1 fruit fly cellular context compared by ENCODE assay signal in the genomic region with DNA sequence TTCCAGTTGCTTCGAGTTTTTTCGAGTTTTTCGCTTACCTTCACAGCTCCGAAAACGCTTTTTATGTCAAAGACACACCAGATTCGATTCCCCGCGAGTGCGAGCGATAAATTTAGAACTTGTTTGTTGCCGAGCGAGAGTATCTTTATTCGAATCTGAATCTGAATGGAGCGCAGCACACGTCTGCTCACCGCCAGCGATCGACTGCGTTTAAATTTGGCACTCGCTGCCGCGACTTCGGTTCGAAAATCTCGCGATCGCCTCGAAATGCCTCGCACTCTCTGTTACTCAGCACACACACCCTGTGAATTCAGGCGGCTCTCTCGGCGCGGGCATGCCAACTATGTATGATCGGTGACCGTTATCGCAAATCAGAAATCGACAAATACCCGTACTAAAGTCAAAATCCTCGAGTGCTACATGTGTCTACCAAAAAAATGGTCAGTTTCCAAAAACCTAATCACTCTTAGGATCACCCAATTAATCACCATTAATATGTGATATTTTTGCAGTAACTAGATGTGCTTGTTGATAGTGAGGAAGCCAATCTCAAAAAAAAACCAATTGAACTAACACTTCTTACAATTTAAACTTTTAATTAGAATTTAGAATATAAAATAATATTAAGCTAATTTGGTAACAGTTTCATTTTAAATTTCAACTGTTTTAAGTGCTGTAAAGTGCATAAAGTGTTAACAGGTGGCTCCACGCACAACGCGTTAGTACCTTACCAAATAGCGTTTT.
A peak's percentile ranks its signal among the peaks of the same experiment; 100 is the strongest.
TF ChIP-seq lines count a peak whose summit lies in the region.

A gene (minus strand): TSS at position 216 of the 744 bp plus-strand sequence.

TF ChIP-seq in whole organism, embryonic, 481 proteins besides CTCF, POLR2A, EP300 and RAD21 (continued from another document and continues in another):
- TF ChIP-seq chinmo (GFP tag; IDR thresholded peaks at IDR 0.05; lab: Robert Waterston, UW; ENCODE audit: partially characterized antibody), result peak; percentile 72; the same call in 2 of the 4 replicates
- no peak for TF ChIP-seq trh (GFP tag; optimal IDR thresholded peaks at IDR 0.05; lab: Kevin White, UChicago)
- no peak for TF ChIP-seq Hr3 (GFP tag; optimal IDR thresholded peaks at IDR 0.05; lab: Kevin White, UChicago)
- no peak for TF ChIP-seq Dfd (GFP tag; optimal IDR thresholded peaks at IDR 0.05; lab: Kevin White, UChicago)
- no peak for TF ChIP-seq Atf3 (GFP tag; optimal IDR thresholded peaks at IDR 0.05; lab: Kevin White, UChicago)
- TF ChIP-seq CHES-1-like (GFP tag; optimal IDR thresholded peaks at IDR 0.05; lab: Kevin White, UChicago), result peak; percentile 28
- peak; percentile 76 for TF ChIP-seq Lhr (GFP tag; optimal IDR thresholded peaks at IDR 0.05; lab: Kevin White, UChicago)
- TF ChIP-seq peb (GFP tag; IDR thresholded peaks at IDR 0.05; lab: Robert Waterston, UW), result no peak
- no peak for TF ChIP-seq inv (GFP tag; IDR thresholded peaks at IDR 0.05; lab: Robert Waterston, UW; ENCODE audit: partially characterized antibody)
- no peak for TF ChIP-seq bowl (GFP tag; IDR thresholded peaks at IDR 0.05; lab: Robert Waterston, UW)
- no peak for TF ChIP-seq exex (tag; optimal IDR thresholded peaks at IDR 0.05; lab: Kevin White, UChicago)
- TF ChIP-seq Dip3 (GFP tag; optimal IDR thresholded peaks at IDR 0.05; lab: Kevin White, UChicago), result no peak
- peak; percentile 39 for TF ChIP-seq abd-A (tag; optimal IDR thresholded peaks at IDR 0.05; lab: Kevin White, UChicago)
- TF ChIP-seq B-H1 (GFP tag; IDR thresholded peaks at IDR 0.05; lab: Robert Waterston, UW), result no peak; the same call in 2 of the 3 replicates
- peak; percentile 51; the same call in 2 of the 3 replicates for TF ChIP-seq CG17361 (GFP tag; IDR thresholded peaks at IDR 0.05; lab: Robert Waterston, UW)
- peak; percentile 37 for TF ChIP-seq Fer1 (GFP tag; optimal IDR thresholded peaks at IDR 0.05; lab: Kevin White, UChicago)
- TF ChIP-seq Max (GFP tag; optimal IDR thresholded peaks at IDR 0.05; lab: Kevin White, UChicago), result peak; percentile 57
- peak; percentile 45 for TF ChIP-seq H2.0 (GFP tag; IDR thresholded peaks at IDR 0.05; lab: Robert Waterston, UW)
- peak; percentile 51 for TF ChIP-seq CG31441 (GFP tag; IDR thresholded peaks at IDR 0.05; lab: Robert Waterston, UW)
- no peak for TF ChIP-seq schlank (tag; optimal IDR thresholded peaks at IDR 0.05; lab: Kevin White, UChicago)
- peak; percentile 64 for TF ChIP-seq Rfx (GFP tag; IDR thresholded peaks at IDR 0.05; lab: Robert Waterston, UW)
- TF ChIP-seq Aef1 (GFP tag; IDR thresholded peaks at IDR 0.05; lab: Robert Waterston, UW), result peak; percentile 36; the same call in 2 of the 3 replicates
- TF ChIP-seq CG4617 (GFP tag; optimal IDR thresholded peaks at IDR 0.05; lab: Kevin White, UChicago; ENCODE audit: borderline replicate concordance), result peak; percentile 66
- peak; percentile 66 for TF ChIP-seq Bgb (GFP tag; IDR thresholded peaks at IDR 0.05; lab: Robert Waterston, UW; ENCODE audit: partially characterized antibody)
- TF ChIP-seq CG8765 (GFP tag; IDR thresholded peaks at IDR 0.05; lab: Robert Waterston, UW), result no peak
- TF ChIP-seq Ravus (GFP tag; IDR thresholded peaks at IDR 0.05; lab: Robert Waterston, UW), result no peak
- no peak for TF ChIP-seq CG7556 (GFP tag; optimal IDR thresholded peaks at IDR 0.05; lab: Kevin White, UChicago)
- TF ChIP-seq YL-1 (GFP tag; optimal IDR thresholded peaks at IDR 0.05; lab: Kevin White, UChicago), result peak; percentile 68
- TF ChIP-seq Eip74EF (GFP tag; optimal IDR thresholded peaks at IDR 0.05; lab: Kevin White, UChicago), result no peak
- TF ChIP-seq fd96Cb (tag; optimal IDR thresholded peaks at IDR 0.05; lab: Kevin White, UChicago), result no peak
- TF ChIP-seq CG10267 (tag; optimal IDR thresholded peaks at IDR 0.05; lab: Kevin White, UChicago), result peak; percentile 97
- no peak for TF ChIP-seq CG16813 (GFP tag; IDR thresholded peaks at IDR 0.05; lab: Robert Waterston, UW; ENCODE audit: partially characterized antibody)
- TF ChIP-seq CG17186 (GFP tag; optimal IDR thresholded peaks at IDR 0.05; lab: Kevin White, UChicago), result peak; percentile 68
- peak; percentile 30 for TF ChIP-seq bcd (GFP tag; optimal IDR thresholded peaks at IDR 0.05; lab: Kevin White, UChicago)
- TF ChIP-seq Trl (optimal IDR thresholded peaks at IDR 0.05; lab: Kevin White, UChicago), result peak in 1 of 2 experiments; percentile 77
- TF ChIP-seq Trl (GFP tag; optimal IDR thresholded peaks at IDR 0.05; lab: Kevin White, UChicago), result peak; percentile 4
- peak; percentile 47 for TF ChIP-seq CG12071 (GFP tag; optimal IDR thresholded peaks at IDR 0.05; lab: Kevin White, UChicago)
- TF ChIP-seq Ada2b (GFP tag; IDR thresholded peaks at IDR 0.05; lab: Robert Waterston, UW), result no peak
- TF ChIP-seq kay (GFP tag; optimal IDR thresholded peaks at IDR 0.05; lab: Kevin White, UChicago), result peak; percentile 37
- TF ChIP-seq unpg (GFP tag; optimal IDR thresholded peaks at IDR 0.05; lab: Kevin White, UChicago), result no peak
- TF ChIP-seq CG2120 (GFP tag; optimal IDR thresholded peaks at IDR 0.05; lab: Kevin White, UChicago), result peak; percentile 49
- no peak for TF ChIP-seq CG10979 (tag; optimal IDR thresholded peaks at IDR 0.05; lab: Kevin White, UChicago)
- TF ChIP-seq fd102C (GFP tag; optimal IDR thresholded peaks at IDR 0.05; lab: Kevin White, UChicago), result no peak
- no peak for TF ChIP-seq Hey (tag; optimal IDR thresholded peaks at IDR 0.05; lab: Kevin White, UChicago)
- TF ChIP-seq sens-2 (GFP tag; IDR thresholded peaks at IDR 0.05; lab: Robert Waterston, UW), result 0 out of 2 replicates have a peak, but pooled peaks have one; percentile 14
- peak; percentile 39 for TF ChIP-seq D19A (tag; optimal IDR thresholded peaks at IDR 0.05; lab: Kevin White, UChicago)
- no peak for TF ChIP-seq NC2α (GFP tag; optimal IDR thresholded peaks at IDR 0.05; lab: Kevin White, UChicago)
- peak; percentile 56 for TF ChIP-seq CG7987 (GFP tag; optimal IDR thresholded peaks at IDR 0.05; lab: Kevin White, UChicago)
- TF ChIP-seq Camta (GFP tag; optimal IDR thresholded peaks at IDR 0.05; lab: Kevin White, UChicago), result no peak
- TF ChIP-seq her (GFP tag; optimal IDR thresholded peaks at IDR 0.05; lab: Kevin White, UChicago), result peak; percentile 52
- TF ChIP-seq CG10431 (GFP tag; optimal IDR thresholded peaks at IDR 0.05; lab: Kevin White, UChicago), result no peak
- peak; percentile 28 for TF ChIP-seq vvl (GFP tag; IDR thresholded peaks at IDR 0.05; lab: Robert Waterston, UW)
- TF ChIP-seq CG17912 (GFP tag; optimal IDR thresholded peaks at IDR 0.05; lab: Kevin White, UChicago), result no peak
- peak; percentile 13; the same call in 1 of the 2 replicates for TF ChIP-seq CG4360 (GFP tag; IDR thresholded peaks at IDR 0.05; lab: Robert Waterston, UW)
- no peak for TF ChIP-seq hb (GFP tag; IDR thresholded peaks at IDR 0.05; lab: Robert Waterston, UW; ENCODE audit: partially characterized antibody)
- no peak for TF ChIP-seq Six4 (GFP tag; optimal IDR thresholded peaks at IDR 0.05; lab: Kevin White, UChicago)
- peak; percentile 80 for TF ChIP-seq Jarid2 (GFP tag; optimal IDR thresholded peaks at IDR 0.05; lab: Kevin White, UChicago)
- no peak for TF ChIP-seq salm (tag; optimal IDR thresholded peaks at IDR 0.05; lab: Kevin White, UChicago)
- TF ChIP-seq CG6254 (GFP tag; optimal IDR thresholded peaks at IDR 0.05; lab: Kevin White, UChicago), result peak; percentile 97
- no peak for TF ChIP-seq ab (GFP tag; optimal IDR thresholded peaks at IDR 0.05; lab: Kevin White, UChicago)
- TF ChIP-seq fd3F (GFP tag; optimal IDR thresholded peaks at IDR 0.05; lab: Kevin White, UChicago), result no peak
- peak; percentile 36 for TF ChIP-seq Nf-YB (GFP tag; optimal IDR thresholded peaks at IDR 0.05; lab: Kevin White, UChicago)
- peak; percentile 65 for TF ChIP-seq CG14441 (GFP tag; IDR thresholded peaks at IDR 0.05; lab: Robert Waterston, UW)
- no peak for TF ChIP-seq Tbp (GFP tag; optimal IDR thresholded peaks at IDR 0.05; lab: Kevin White, UChicago)
- no peak for TF ChIP-seq CG1647 (GFP tag; optimal IDR thresholded peaks at IDR 0.05; lab: Kevin White, UChicago)
- TF ChIP-seq CG12659 (GFP tag; optimal IDR thresholded peaks at IDR 0.05; lab: Kevin White, UChicago), result peak; percentile 61
- peak; percentile 26 for TF ChIP-seq sqz (GFP tag; optimal IDR thresholded peaks at IDR 0.05; lab: Kevin White, UChicago)
- TF ChIP-seq CG4424 (GFP tag; optimal IDR thresholded peaks at IDR 0.05; lab: Kevin White, UChicago), result peak; percentile 23
- no peak for TF ChIP-seq HLHmδ (GFP tag; optimal IDR thresholded peaks at IDR 0.05; lab: Kevin White, UChicago)
- TF ChIP-seq CG3281 (GFP tag; optimal IDR thresholded peaks at IDR 0.05; lab: Kevin White, UChicago), result peak; percentile 26
- TF ChIP-seq CG13287 (GFP tag; IDR thresholded peaks at IDR 0.05; lab: Robert Waterston, UW; ENCODE audit: partially characterized antibody), result peak; percentile 7; the same call in 1 of the 2 replicates
- no peak for TF ChIP-seq luna (GFP tag; optimal IDR thresholded peaks at IDR 0.05; lab: Kevin White, UChicago)
- peak; percentile 91 for TF ChIP-seq grn (GFP tag; optimal IDR thresholded peaks at IDR 0.05; lab: Kevin White, UChicago)
- TF ChIP-seq Neu2 (GFP tag; optimal IDR thresholded peaks at IDR 0.05; lab: Kevin White, UChicago; ENCODE audit: borderline replicate concordance), result no peak
- TF ChIP-seq CG2129 (GFP tag; IDR thresholded peaks at IDR 0.05; lab: Robert Waterston, UW; ENCODE audit: partially characterized antibody), result no peak
- TF ChIP-seq CG31224 (GFP tag; IDR thresholded peaks at IDR 0.05; lab: Robert Waterston, UW), result no peak
- TF ChIP-seq CG33557 (GFP tag; optimal IDR thresholded peaks at IDR 0.05; lab: Kevin White, UChicago), result no peak
- TF ChIP-seq dm (GFP tag; optimal IDR thresholded peaks at IDR 0.05; lab: Kevin White, UChicago), result no peak
- no peak for TF ChIP-seq CG9817 (tag; optimal IDR thresholded peaks at IDR 0.05; lab: Kevin White, UChicago)
- 0 out of 2 replicates have a peak, but pooled peaks have one; percentile 20 for TF ChIP-seq Ptx1 (GFP tag; IDR thresholded peaks at IDR 0.05; lab: Robert Waterston, UW)
- no peak for TF ChIP-seq Atf-2 (GFP tag; optimal IDR thresholded peaks at IDR 0.05; lab: Kevin White, UChicago)
- TF ChIP-seq cg (GFP tag; optimal IDR thresholded peaks at IDR 0.05; lab: Kevin White, UChicago), result no peak
- TF ChIP-seq vfl (GFP tag; optimal IDR thresholded peaks at IDR 0.05; lab: Kevin White, UChicago), result peak; percentile 17
- no peak for TF ChIP-seq ssp (GFP tag; IDR thresholded peaks at IDR 0.05; lab: Robert Waterston, UW)
- TF ChIP-seq Doc2 (GFP tag; IDR thresholded peaks at IDR 0.05; lab: Robert Waterston, UW), result no peak
- TF ChIP-seq CG18011 (GFP tag; optimal IDR thresholded peaks at IDR 0.05; lab: Kevin White, UChicago), result no peak
- peak; percentile 3 to 18 for TF ChIP-seq dpn (GFP tag; optimal IDR thresholded peaks at IDR 0.05; lab: Kevin White, UChicago)
- no peak for TF ChIP-seq CG2202 (tag; optimal IDR thresholded peaks at IDR 0.05; lab: Kevin White, UChicago)
- TF ChIP-seq hth (optimal IDR thresholded peaks at IDR 0.05; lab: Kevin White, UChicago), result no peak
- TF ChIP-seq vnd (GFP tag; IDR thresholded peaks at IDR 0.05; lab: Robert Waterston, UW; ENCODE audit: partially characterized antibody), result no peak
- TF ChIP-seq Gug (GFP tag; IDR thresholded peaks at IDR 0.05; lab: Robert Waterston, UW), result peak; percentile 33; the same call in 1 of the 4 replicates
- TF ChIP-seq CG16779 (GFP tag; IDR thresholded peaks at IDR 0.05; lab: Robert Waterston, UW), result peak; percentile 53; the same call in 1 of the 2 replicates
- no peak for TF ChIP-seq CG10147 (GFP tag; optimal IDR thresholded peaks at IDR 0.05; lab: Kevin White, UChicago)
- TF ChIP-seq tgo (GFP tag; IDR thresholded peaks at IDR 0.05; lab: Robert Waterston, UW), result peak; percentile 24; the same call in 1 of the 3 replicates
- TF ChIP-seq Dek (tag; optimal IDR thresholded peaks at IDR 0.05; lab: Kevin White, UChicago), result peak; percentile 18
- TF ChIP-seq CG1603 (tag; optimal IDR thresholded peaks at IDR 0.05; lab: Kevin White, UChicago), result peak; percentile 67
- peak; percentile 13; the same call in 1 of the 2 replicates for TF ChIP-seq CG1024 (GFP tag; IDR thresholded peaks at IDR 0.05; lab: Robert Waterston, UW)
- TF ChIP-seq zf30C (GFP tag; optimal IDR thresholded peaks at IDR 0.05; lab: Kevin White, UChicago), result peak; percentile 7
- peak; percentile 70 for TF ChIP-seq mirr (GFP tag; optimal IDR thresholded peaks at IDR 0.05; lab: Kevin White, UChicago)
- TF ChIP-seq dysf (GFP tag; IDR thresholded peaks at IDR 0.05; lab: Robert Waterston, UW), result peak; percentile 53; the same call in 2 of the 3 replicates
- peak; percentile 51 for TF ChIP-seq CG15269 (tag; optimal IDR thresholded peaks at IDR 0.05; lab: Kevin White, UChicago)
- peak; percentile 23 for TF ChIP-seq Oli (tag; optimal IDR thresholded peaks at IDR 0.05; lab: Kevin White, UChicago)
- TF ChIP-seq CG1832 (GFP tag; optimal IDR thresholded peaks at IDR 0.05; lab: Kevin White, UChicago), result no peak
- no peak for TF ChIP-seq Hr39 (optimal IDR thresholded peaks at IDR 0.05; lab: Kevin White, UChicago)
- peak; percentile 20 for TF ChIP-seq CG2116 (GFP tag; optimal IDR thresholded peaks at IDR 0.05; lab: Kevin White, UChicago)
- TF ChIP-seq jigr1 (GFP tag; IDR thresholded peaks at IDR 0.05; lab: Robert Waterston, UW), result no peak
- no peak for TF ChIP-seq tup (GFP tag; optimal IDR thresholded peaks at IDR 0.05; lab: Kevin White, UChicago)
- no peak for TF ChIP-seq CG6791 (GFP tag; IDR thresholded peaks at IDR 0.05; lab: Robert Waterston, UW; ENCODE audit: partially characterized antibody)
- TF ChIP-seq sob (GFP tag; IDR thresholded peaks at IDR 0.05; lab: Robert Waterston, UW), result peak; percentile 43
- peak; percentile 7 for TF ChIP-seq Blimp-1 (GFP tag; optimal IDR thresholded peaks at IDR 0.05; lab: Kevin White, UChicago)
- TF ChIP-seq Dad (GFP tag; optimal IDR thresholded peaks at IDR 0.05; lab: Kevin White, UChicago), result no peak
- TF ChIP-seq gem (tag; optimal IDR thresholded peaks at IDR 0.05; lab: Kevin White, UChicago), result no peak
- 0 out of 2 replicates have a peak, but pooled peaks have one; percentile 6 for TF ChIP-seq Xrp1 (GFP tag; IDR thresholded peaks at IDR 0.05; lab: Robert Waterston, UW)
- no peak for TF ChIP-seq CG11093 (GFP tag; IDR thresholded peaks at IDR 0.05; lab: Robert Waterston, UW)
- TF ChIP-seq Lim3 (GFP tag; IDR thresholded peaks at IDR 0.05; lab: Robert Waterston, UW), result no peak
- no peak for TF ChIP-seq D (optimal IDR thresholded peaks at IDR 0.05; lab: Kevin White, UChicago)
- no peak for TF ChIP-seq D (GFP tag; optimal IDR thresholded peaks at IDR 0.05; lab: Kevin White, UChicago)
- peak; percentile 16 for TF ChIP-seq Abd-B (GFP tag; optimal IDR thresholded peaks at IDR 0.05; lab: Kevin White, UChicago)
- TF ChIP-seq nom (GFP tag; optimal IDR thresholded peaks at IDR 0.05; lab: Kevin White, UChicago), result peak; percentile 29
- no peak for TF ChIP-seq CG4730 (GFP tag; IDR thresholded peaks at IDR 0.05; lab: Robert Waterston, UW)
- peak; percentile 81 for TF ChIP-seq sd (tag; optimal IDR thresholded peaks at IDR 0.05; lab: Kevin White, UChicago)
